Fruit fly (Drosophila melanogaster) whole organism, embryonic: Measurements from ENCODE around the gene Oatp74D.
A peak's percentile ranks its signal among the peaks of the same experiment; 100 is the strongest.

Experiments used
- Bdp1 ChIP-seq: fragments of 200-800 bp; sonication (Bioruptor generic); optimal IDR thresholded peaks from 3 replicates; lab custom pipeline; 2016; ENCODE audit warnings: missing biosample characterization, missing genetic modification characterization
- Bteb2 ChIP-seq: fragments of 200-800 bp; sonication (Bioruptor generic); optimal IDR thresholded peaks from 2 replicates; lab custom pipeline; 2016; ENCODE audit warnings: missing biosample characterization, missing genetic modification characterization
- C15 ChIP-seq: fragments of 200-800 bp; sonication (Bioruptor generic); IDR thresholded peaks from 3 replicates; pipeline ENCODE4 v1.3.6; 2022; ENCODE audit warnings: missing biosample characterization, missing genetic modification characterization
- CG10979 ChIP-seq: fragments of 200-800 bp; sonication (Bioruptor generic); optimal IDR thresholded peaks from 2 replicates; lab custom pipeline; 2018; ENCODE audit warnings: missing biosample characterization, mild to moderate bottlenecking, missing genetic modification characterization, moderate library complexity
- CG11695 ChIP-seq: fragments of 200-800 bp; sonication (Bioruptor generic); IDR thresholded peaks from 3 replicates; pipeline ENCODE4 v1.3.6; 2022; ENCODE audit warnings: missing biosample characterization, missing genetic modification characterization
- CG11723 ChIP-seq: fragments of 200-800 bp; sonication (Bioruptor generic); optimal IDR thresholded peaks from 2 replicates; lab custom pipeline; 2017; ENCODE audit warnings: missing biosample characterization, mild to moderate bottlenecking, missing genetic modification characterization
- CG1233 ChIP-seq: fragments of 200-800 bp; sonication (Bioruptor generic); optimal IDR thresholded peaks from 4 replicates; lab custom pipeline; 2018; ENCODE audit warnings: missing biosample characterization, mild to moderate bottlenecking, missing genetic modification characterization
- CG13775 ChIP-seq: fragments of 200-800 bp; sonication (Bioruptor generic); optimal IDR thresholded peaks from 3 replicates; lab custom pipeline; 2017; ENCODE audit warnings: missing biosample characterization, mild to moderate bottlenecking, missing genetic modification characterization
- CG14667 ChIP-seq: fragments of 200-800 bp; sonication (Bioruptor generic); IDR thresholded peaks from 2 replicates; pipeline ENCODE4 v1.3.6; 2022; ENCODE audit warnings: missing biosample characterization, missing genetic modification characterization
- CG14860 ChIP-seq: fragments of 200-800 bp; sonication (Bioruptor generic); IDR thresholded peaks from 3 replicates; pipeline ENCODE4 v1.3.6; 2022; ENCODE audit warnings: missing biosample characterization, missing genetic modification characterization; ENCODE audit not compliant: partially characterized antibody
- CG15269 ChIP-seq: fragments of 200-800 bp; sonication (Bioruptor generic); optimal IDR thresholded peaks from 2 replicates; lab custom pipeline; 2018; ENCODE audit warnings: missing biosample characterization, mild to moderate bottlenecking, missing genetic modification characterization, moderate library complexity
- CG16815 ChIP-seq: fragments of 200-800 bp; sonication (Bioruptor generic); optimal IDR thresholded peaks from 3 replicates; lab custom pipeline; 2017; ENCODE audit warnings: missing biosample characterization, mild to moderate bottlenecking, missing genetic modification characterization
- CG17802 ChIP-seq: fragments of 200-800 bp; sonication (Bioruptor generic); optimal IDR thresholded peaks from 2 replicates; lab custom pipeline; 2018; ENCODE audit warnings: missing biosample characterization, mild to moderate bottlenecking, missing genetic modification characterization, moderate library complexity
- CG17829 ChIP-seq: fragments of 200-800 bp; optimal IDR thresholded peaks from 2 replicates; lab custom pipeline; 2019; ENCODE audit warnings: missing biosample characterization, mild to moderate bottlenecking, missing genetic modification characterization, moderate library complexity
- CG17912 ChIP-seq: fragments of 200-800 bp; sonication (Bioruptor generic); optimal IDR thresholded peaks from 2 replicates; lab custom pipeline; 2018; ENCODE audit warnings: missing biosample characterization, mild to moderate bottlenecking, missing genetic modification characterization
- CG1832 ChIP-seq: fragments of 200-800 bp; sonication (Bioruptor generic); optimal IDR thresholded peaks from 2 replicates; lab custom pipeline; 2017; ENCODE audit warnings: missing biosample characterization, mild to moderate bottlenecking, missing genetic modification characterization, inconsistent platforms
- CG32767 ChIP-seq: fragments of 200-800 bp; sonication (Bioruptor generic); IDR thresholded peaks from 2 replicates; pipeline ENCODE4 v1.3.6; 2022; ENCODE audit warnings: missing biosample characterization, missing genetic modification characterization
- CG6683 ChIP-seq: fragments of 200-800 bp; sonication (Bioruptor generic); optimal IDR thresholded peaks from 2 replicates; lab custom pipeline; 2017; ENCODE audit warnings: missing biosample characterization, mild to moderate bottlenecking, missing genetic modification characterization, missing genetic modification reagents
- CG6765 ChIP-seq: fragments of 200-800 bp; sonication (Bioruptor generic); optimal IDR thresholded peaks from 3 replicates; lab custom pipeline; 2017; ENCODE audit warnings: missing biosample characterization, mild to moderate bottlenecking, missing genetic modification characterization
- CG6854 ChIP-seq: fragments of 200-800 bp; sonication (Bioruptor generic); optimal IDR thresholded peaks from 3 replicates; lab custom pipeline; 2017; ENCODE audit warnings: missing biosample characterization, mild to moderate bottlenecking, missing genetic modification characterization
- CG7839 ChIP-seq: fragments of 200-800 bp; sonication (Bioruptor generic); optimal IDR thresholded peaks from 3 replicates; lab custom pipeline; 2018; ENCODE audit warnings: missing biosample characterization, mild to moderate bottlenecking, missing genetic modification characterization, moderate library complexity
- Dek ChIP-seq: fragments of 200-800 bp; sonication (Bioruptor generic); optimal IDR thresholded peaks from 3 replicates; lab custom pipeline; 2019; ENCODE audit warnings: missing biosample characterization, mild to moderate bottlenecking, missing genetic modification characterization, moderate library complexity
- Ets65A ChIP-seq: fragments of 200-800 bp; sonication (Bioruptor generic); peaks from one replicate; lab custom pipeline; 2016; ENCODE audit warnings: missing biosample characterization, missing genetic modification characterization
- HLH4C ChIP-seq: fragments of 200-800 bp; sonication (Bioruptor generic); IDR thresholded peaks from 3 replicates; pipeline ENCODE4 v1.3.6; 2022; ENCODE audit warnings: missing biosample characterization, missing genetic modification characterization; ENCODE audit not compliant: partially characterized antibody
- HmgZ ChIP-seq: fragments of 200-800 bp; sonication (Bioruptor generic); optimal IDR thresholded peaks from 2 replicates; lab custom pipeline; 2018; ENCODE audit warnings: missing biosample characterization, mild to moderate bottlenecking, missing genetic modification characterization
- Lhr ChIP-seq: fragments of 200-800 bp; sonication (Bioruptor generic); optimal IDR thresholded peaks from 3 replicates; lab custom pipeline; 2017; ENCODE audit warnings: mild to moderate bottlenecking, missing biosample characterization, missing genetic modification reagents, missing genetic modification characterization
- Med ChIP-seq: fragments of 200-800 bp; sonication (Bioruptor generic); peaks from one replicate; lab custom pipeline; 2016; ENCODE audit warnings: missing biosample characterization, missing genetic modification characterization, mild to moderate bottlenecking, inconsistent platforms, moderate library complexity
- Nf-YA ChIP-seq: fragments of 200-800 bp; sonication (Bioruptor generic); IDR thresholded peaks from 2 replicates; pipeline ENCODE4 v1.3.6; 2022; ENCODE audit warnings: missing biosample characterization, missing genetic modification characterization
- NfI ChIP-seq: fragments of 200-800 bp; sonication (Bioruptor generic); optimal IDR thresholded peaks from 3 replicates; lab custom pipeline; 2018; ENCODE audit warnings: missing biosample characterization, mild to moderate bottlenecking, missing genetic modification characterization, moderate library complexity
- Ptx1 ChIP-seq: fragments of 200-800 bp; sonication (Bioruptor generic); IDR thresholded peaks from 2 replicates; pipeline ENCODE4 v1.3.6; 2022; ENCODE audit warnings: missing biosample characterization, missing genetic modification characterization
- Six4 ChIP-seq: fragments of 200-800 bp; sonication (Bioruptor generic); optimal IDR thresholded peaks from 2 replicates; lab custom pipeline; 2016; ENCODE audit warnings: missing biosample characterization, missing genetic modification characterization
- Ssrp ChIP-seq: fragments of 200-800 bp; sonication (Bioruptor generic); optimal IDR thresholded peaks from 2 replicates; lab custom pipeline; 2018; ENCODE audit warnings: missing biosample characterization, mild to moderate bottlenecking, missing genetic modification characterization, moderate library complexity
- YL-1 ChIP-seq: fragments of 200-800 bp; sonication (Bioruptor generic); optimal IDR thresholded peaks from 3 replicates; lab custom pipeline; 2017; ENCODE audit warnings: missing biosample characterization, mild to moderate bottlenecking, missing genetic modification characterization
- ab ChIP-seq: fragments of 200-800 bp; sonication (Bioruptor generic); optimal IDR thresholded peaks from 2 replicates; lab custom pipeline; 2016; ENCODE audit warnings: missing biosample characterization, missing genetic modification characterization
- btn ChIP-seq: fragments of 200-800 bp; sonication (Bioruptor generic); optimal IDR thresholded peaks from 2 replicates; lab custom pipeline; 2016; ENCODE audit warnings: missing biosample characterization, missing genetic modification characterization
- chif ChIP-seq, 2 experiments: fragments of 200-800 bp; sonication (Bioruptor generic); optimal IDR thresholded peaks; 3 replicates each; lab custom pipeline; 2016; ENCODE audit warnings: missing biosample characterization in 2 of 2, missing genetic modification characterization in 2 of 2
- chm ChIP-seq: fragments of 200-800 bp; sonication (Bioruptor generic); IDR thresholded peaks from 2 replicates; pipeline ENCODE4 v1.3.6; 2022; ENCODE audit warnings: missing biosample characterization, missing genetic modification characterization
- chn ChIP-seq: fragments of 200-800 bp; sonication (Bioruptor generic); optimal IDR thresholded peaks from 2 replicates; lab custom pipeline; 2016; ENCODE audit warnings: missing biosample characterization, missing genetic modification characterization
- da ChIP-seq: fragments of 200-800 bp; sonication (Bioruptor generic); optimal IDR thresholded peaks from 2 replicates; lab custom pipeline; 2016; ENCODE audit warnings: missing biosample characterization, missing genetic modification characterization
- fd96Cb ChIP-seq: fragments of 200-800 bp; sonication (Bioruptor generic); optimal IDR thresholded peaks from 2 replicates; lab custom pipeline; 2018; ENCODE audit warnings: missing biosample characterization, mild to moderate bottlenecking, missing genetic modification characterization, moderate library complexity
- fu2 ChIP-seq: fragments of 200-800 bp; sonication (Bioruptor generic); optimal IDR thresholded peaks from 2 replicates; lab custom pipeline; 2016; ENCODE audit warnings: missing biosample characterization, missing genetic modification characterization
- gcm2 ChIP-seq: fragments of 200-800 bp; sonication (Bioruptor generic); optimal IDR thresholded peaks from 2 replicates; lab custom pipeline; 2016; ENCODE audit warnings: missing biosample characterization, missing genetic modification characterization
- gem ChIP-seq: fragments of 200-800 bp; sonication (Bioruptor generic); optimal IDR thresholded peaks from 2 replicates; lab custom pipeline; 2019; ENCODE audit warnings: missing biosample characterization, mild to moderate bottlenecking, missing genetic modification characterization, moderate library complexity
- lab ChIP-seq: fragments of 200-800 bp; sonication (Bioruptor generic); optimal IDR thresholded peaks from 3 replicates; lab custom pipeline; 2017; ENCODE audit warnings: missing biosample characterization, missing genetic modification characterization, mild to moderate bottlenecking, moderate library complexity, missing genetic modification reagents
- nom ChIP-seq: fragments of 200-800 bp; sonication (Bioruptor generic); optimal IDR thresholded peaks from 2 replicates; lab custom pipeline; 2017; ENCODE audit warnings: missing biosample characterization, missing genetic modification characterization, mild to moderate bottlenecking, moderate library complexity, missing genetic modification reagents
- oc ChIP-seq: fragments of 200-800 bp; sonication (Bioruptor generic); optimal IDR thresholded peaks from 2 replicates; lab custom pipeline; 2018; ENCODE audit warnings: missing biosample characterization, mild to moderate bottlenecking, missing genetic modification characterization, moderate library complexity
- pum ChIP-seq: fragments of 200-800 bp; sonication (Bioruptor generic); optimal IDR thresholded peaks from 2 replicates; lab custom pipeline; 2016; ENCODE audit warnings: missing biosample characterization, missing genetic modification characterization
- tin ChIP-seq: fragments of 200-800 bp; sonication (Bioruptor generic); optimal IDR thresholded peaks from 3 replicates; lab custom pipeline; 2016; ENCODE audit warnings: missing biosample characterization, missing genetic modification characterization
- trh ChIP-seq: fragments of 200-800 bp; sonication (Bioruptor generic); optimal IDR thresholded peaks from 2 replicates; lab custom pipeline; 2016; ENCODE audit warnings: missing biosample characterization, missing genetic modification characterization

Gene Oatp74D

dm6 chr3L:17532898-17533700 is 46.2 kb downstream of the Oatp74D start (continued):
- TF ChIP-seq gem (peak; percentile 55), Ssrp (tag; lab: Kevin White, UChicago) (peak; percentile 5), HmgZ (tag; lab: Kevin White, UChicago) (peak; percentile 86), Dek (tag; lab: Kevin White, UChicago) (peak; percentile 22), CG6683 (GFP tag; lab: Kevin White, UChicago) (peak; percentile 34), fd96Cb (tag; lab: Kevin White, UChicago) (peak; percentile 3), CG14860 (no peak), nom (GFP tag; lab: Kevin White, UChicago) (peak; percentile 51), Bteb2 (GFP tag; lab: Kevin White, UChicago) (peak; percentile 2), Ets65A (peak; percentile 40), C15 (GFP tag; lab: Robert Waterston, UW) (no peak), CG6765 (GFP tag; lab: Kevin White, UChicago) (no peak), HLH4C (GFP tag; lab: Robert Waterston, UW) (no peak), CG16815 (no peak), chif (GFP tag; optimal IDR thresholded peaks at IDR 0.05; lab: Kevin White, UChicago) (no peak), Bdp1 (GFP tag; lab: Kevin White, UChicago) (no peak), da (GFP tag; lab: Kevin White, UChicago) (peak; percentile 9), gcm2 (GFP tag; lab: Kevin White, UChicago) (no peak), CG7839 (tag; lab: Kevin White, UChicago) (peak; percentile 36), Lhr (GFP tag; lab: Kevin White, UChicago) (peak; percentile 89), ab (GFP tag; lab: Kevin White, UChicago) (no peak), lab (GFP tag; lab: Kevin White, UChicago) (peak; percentile 81), CG6854 (peak; percentile 62), pum (GFP tag; lab: Kevin White, UChicago) (no peak), Nf-YA (GFP tag; lab: Robert Waterston, UW) (0 out of 2 replicates have a peak, but pooled peaks have one; percentile 34), Med (GFP tag; lab: Kevin White, UChicago) (peak; percentile 87), Six4 (GFP tag; lab: Kevin White, UChicago) (no peak), CG10979 (tag; lab: Kevin White, UChicago) (peak; percentile 34), btn (GFP tag; lab: Kevin White, UChicago) (peak; percentile 23), Ptx1 (GFP tag; lab: Robert Waterston, UW) (0 out of 2 replicates have a peak, but pooled peaks have one; percentile 56), CG32767 (GFP tag; lab: Robert Waterston, UW) (peak; percentile 14; the same call in 1 of the 2 replicates), YL-1 (GFP tag; lab: Kevin White, UChicago) (peak; percentile 54), NfI (GFP tag; lab: Kevin White, UChicago) (no peak), CG15269 (tag; lab: Kevin White, UChicago) (peak; percentile 22), tin (GFP tag; lab: Kevin White, UChicago) (peak; percentile 52), CG1233 (GFP tag; lab: Kevin White, UChicago) (peak; percentile 8), CG17912 (GFP tag; lab: Kevin White, UChicago) (no peak), chn (GFP tag; lab: Kevin White, UChicago) (no peak), oc (tag; lab: Kevin White, UChicago) (peak; percentile 38), CG11695 (GFP tag; lab: Robert Waterston, UW) (no peak), CG17802 (no peak), CG1832 (peak; percentile 93), CG13775 (peak; percentile 55), trh (GFP tag; lab: Kevin White, UChicago) (peak; percentile 48), CG17829 (tag; lab: Kevin White, UChicago) (peak; percentile 30), chm (peak; percentile 68; the same call in 1 of the 2 replicates), CG11723 (GFP tag; lab: Kevin White, UChicago) (peak; percentile 1), fu2 (GFP tag; lab: Kevin White, UChicago) (peak; percentile 30), CG14667 (GFP tag; lab: Robert Waterston, UW) (no peak)
